Worm (Caenorhabditis elegans): ENCODE measurements around the gene mrck-1.

Gene mrck-1

ce11 chrV:6221292-6221691, 45.8 kb downstream of the mrck-1 start (continued):
- TF ChIP-seq nhr-179 (tag; optimal IDR thresholded peaks at IDR 0.05) (no peak), athp-1 (tag; optimal IDR thresholded peaks at IDR 0.05) (peak; percentile 43), Y53G8AR.9 (GFP tag; conservative IDR thresholded peaks at IDR 0.05) (peak; percentile 23), dpff-1 (tag; optimal IDR thresholded peaks at IDR 0.05) (peak; percentile 8), ztf-22 (GFP tag; optimal IDR thresholded peaks at IDR 0.05) (peak; percentile 43), F10E7.11 (tag; optimal IDR thresholded peaks at IDR 0.05) (no peak), ztf-18 (tag; optimal IDR thresholded peaks at IDR 0.05) (no peak), nhr-27 (tag; optimal IDR thresholded peaks at IDR 0.05) (no peak), let-526 (GFP tag; IDR thresholded peaks at IDR 0.05) (no peak), F55B11.4 (tag; optimal IDR thresholded peaks at IDR 0.05; ENCODE audit: borderline replicate concordance, insufficient read depth) (no peak), nfya-1 (tag; optimal IDR thresholded peaks at IDR 0.05; ENCODE audit: borderline replicate concordance, insufficient read depth) (no peak), sptf-2 (GFP tag; optimal IDR thresholded peaks at IDR 0.05) (no peak), F57C9.4 (tag; optimal IDR thresholded peaks at IDR 0.05) (no peak), ceh-58 (GFP tag; IDR thresholded peaks at IDR 0.05) (no peak), lin-26 (GFP tag; IDR thresholded peaks at IDR 0.05) (0 out of 2 replicates have a peak, but pooled peaks have one; percentile 21), efl-1 (GFP tag; optimal IDR thresholded peaks at IDR 0.05) (no peak), F52B5.7 (tag; optimal IDR thresholded peaks at IDR 0.05) (no peak), ceh-91 (GFP tag; IDR thresholded peaks at IDR 0.05) (no peak), egrh-3 (GFP tag; IDR thresholded peaks at IDR 0.05) (no peak), repo-1 (tag; optimal IDR thresholded peaks at IDR 0.05) (no peak), lin-40 (tag; optimal IDR thresholded peaks at IDR 0.05) (no peak), lin-54 (GFP tag; optimal IDR thresholded peaks at IDR 0.05) (no peak), Y95B8A.8 (GFP tag; IDR thresholded peaks at IDR 0.05) (no peak), snpc-1.1 (tag; optimal IDR thresholded peaks at IDR 0.05; ENCODE audit: insufficient read depth) (no peak), bed-2 (GFP tag; IDR thresholded peaks at IDR 0.05) (no peak), cebp-2 (GFP tag; IDR thresholded peaks at IDR 0.05) (no peak), ceh-27 (GFP tag; optimal IDR thresholded peaks at IDR 0.05) (no peak), nfya-2 (GFP tag; IDR thresholded peaks at IDR 0.05) (0 out of 2 replicates have a peak, but pooled peaks have one; percentile 2), zfh-2 (GFP tag; conservative IDR thresholded peaks at IDR 0.05) (no peak), egl-44 (GFP tag; IDR thresholded peaks at IDR 0.05) (no peak), C06A6.2 (GFP tag; conservative IDR thresholded peaks at IDR 0.05) (no peak), xnd-1 (tag; optimal IDR thresholded peaks at IDR 0.05) (no peak), ceh-100 (GFP tag; IDR thresholded peaks at IDR 0.05) (no peak), dpl-1 (GFP tag; optimal IDR thresholded peaks at IDR 0.05) (no peak), T26A5.8 (tag; optimal IDR thresholded peaks at IDR 0.05) (no peak), nhr-80 (tag; optimal IDR thresholded peaks at IDR 0.05) (no peak), snpc-3.4 (tag; optimal IDR thresholded peaks at IDR 0.05) (peak; percentile 3)

- TF ChIP-seq Y79H2A.3 (GFP tag; conservative IDR thresholded peaks at IDR 0.05) (no peak), ztf-6 (GFP tag; IDR thresholded peaks at IDR 0.05) (no peak), mcd-1 (GFP tag; IDR thresholded peaks at IDR 0.05) (no peak), ZK185.1 (tag; optimal IDR thresholded peaks at IDR 0.05; ENCODE audit: poor library complexity, severe bottlenecking) (no peak), C17E4.6 (GFP tag; IDR thresholded peaks at IDR 0.05) (no peak), akir-1 (GFP tag; optimal IDR thresholded peaks at IDR 0.05) (no peak), ama-1 (optimal IDR thresholded peaks at IDR 0.05) (peak; percentile 85), ama-1 (GFP tag; optimal IDR thresholded peaks at IDR 0.05) (no peak), nhr-90 (tag; optimal IDR thresholded peaks at IDR 0.05) (no peak), ztf-18 (tag; optimal IDR thresholded peaks at IDR 0.05) (no peak), F57C9.4 (tag; optimal IDR thresholded peaks at IDR 0.05) (no peak), snpc-1.3 (tag; optimal IDR thresholded peaks at IDR 0.05; ENCODE audit: insufficient read depth) (no peak), F37B4.10 (GFP tag; IDR thresholded peaks at IDR 0.05) (no peak), dpff-1 (tag; optimal IDR thresholded peaks at IDR 0.05) (no peak), Y56A3A.18 (GFP tag; IDR thresholded peaks at IDR 0.05) (0 out of 2 replicates have a peak, but pooled peaks have one; percentile 7), nfya-1 (tag; optimal IDR thresholded peaks at IDR 0.05; ENCODE audit: borderline replicate concordance, insufficient read depth) (no peak), dpl-1 (GFP tag; optimal IDR thresholded peaks at IDR 0.05) (no peak), madf-6 (GFP tag; IDR thresholded peaks at IDR 0.05) (no peak; the same call in 1 of the 2 replicates)
Measured at ce11 chrV:6220752-6221151, 46.3 kb downstream of the mrck-1 start.
